Worm (Caenorhabditis elegans): Measurements from ENCODE around the gene mma-1.

Gene mma-1

ce11 chrV:12551638-12552478 lies 44.2 kb downstream of the mma-1 start (continued):
- TF ChIP-seq lin-39 (tag; optimal IDR thresholded peaks at IDR 0.05) (no peak), madf-5 (GFP tag; IDR thresholded peaks at IDR 0.05) (no peak), mep-1 (tag; optimal IDR thresholded peaks at IDR 0.05) (peak; percentile 28), F44E2.7 (GFP tag; IDR thresholded peaks at IDR 0.05) (no peak), mxl-2 (GFP tag; conservative IDR thresholded peaks at IDR 0.05) (no peak), snpc-4 (tag; optimal IDR thresholded peaks at IDR 0.05) (no peak), lin-29 (GFP tag; IDR thresholded peaks at IDR 0.05) (no peak), nhr-42 (GFP tag; IDR thresholded peaks at IDR 0.05) (no peak), Y48G9A.11 (GFP tag; IDR thresholded peaks at IDR 0.05) (no peak), zfp-3 (GFP tag; conservative IDR thresholded peaks at IDR 0.05) (0 out of 2 replicates have a peak, but pooled peaks have one; percentile 51), ZK546.5 (tag; optimal IDR thresholded peaks at IDR 0.05) (no peak), F37D6.2 (tag; optimal IDR thresholded peaks at IDR 0.05) (no peak), nhr-102 (tag; optimal IDR thresholded peaks at IDR 0.05) (no peak), skn-1 (tag; optimal IDR thresholded peaks at IDR 0.05) (no peak), spr-1 (tag; optimal IDR thresholded peaks at IDR 0.05) (peak; percentile 23), nhr-76 (tag; optimal IDR thresholded peaks at IDR 0.05) (no peak), dmd-8 (GFP tag; IDR thresholded peaks at IDR 0.05) (no peak), fkh-10 (GFP tag; optimal IDR thresholded peaks at IDR 0.05) (no peak), egl-43 (GFP tag; IDR thresholded peaks at IDR 0.05) (no peak), hmg-1.1 (GFP tag; IDR thresholded peaks at IDR 0.05) (no peak), unc-62 (GFP tag; optimal IDR thresholded peaks at IDR 0.05 in 1 of 2) (peak in 1 of 2 experiments; percentile 97), unc-62 (tag; optimal IDR thresholded peaks at IDR 0.05) (no peak), ztf-7 (tag; optimal IDR thresholded peaks at IDR 0.05) (no peak), nhr-77 (tag; optimal IDR thresholded peaks at IDR 0.05) (no peak), ama-1 (optimal IDR thresholded peaks at IDR 0.05) (peak; percentile 46), F10B5.3 (tag; optimal IDR thresholded peaks at IDR 0.05) (no peak), tra-1 (GFP tag; IDR thresholded peaks at IDR 0.05) (0 out of 2 replicates have a peak, but pooled peaks have one; percentile 39), R02D3.7 (tag; optimal IDR thresholded peaks at IDR 0.05) (no peak), unc-130 (GFP tag; optimal IDR thresholded peaks at IDR 0.05) (no peak), daf-16 (GFP tag; optimal IDR thresholded peaks at IDR 0.05) (no peak), daf-16 (tag; optimal IDR thresholded peaks at IDR 0.05) (no peak), cey-2 (tag; optimal IDR thresholded peaks at IDR 0.05; ENCODE audit: borderline replicate concordance, insufficient read depth) (no peak), zfp-2 (tag; optimal IDR thresholded peaks at IDR 0.05) (no peak), unc-39 (tag; optimal IDR thresholded peaks at IDR 0.05) (no peak), pha-4 (GFP tag; IDR thresholded peaks at IDR 0.05) (no peak), pha-4 (tag; optimal IDR thresholded peaks at IDR 0.05) (no peak), snpc-1.2 (GFP tag; IDR thresholded peaks at IDR 0.05) (0 out of 2 replicates have a peak, but pooled peaks have one; percentile 25), aly-2 (tag; optimal IDR thresholded peaks at IDR 0.05) (no peak), php-3 (GFP tag; IDR thresholded peaks at IDR 0.05) (no peak), gei-8 (GFP tag; optimal IDR thresholded peaks at IDR 0.05) (no peak), ctbp-1 (GFP tag; IDR thresholded peaks at IDR 0.05) (no peak), lim-7 (GFP tag; IDR thresholded peaks at IDR 0.05) (no peak), daf-8 (GFP tag; IDR thresholded peaks at IDR 0.05) (no peak), ceh-62 (tag; optimal IDR thresholded peaks at IDR 0.05) (no peak), dve-1 (tag; optimal IDR thresholded peaks at IDR 0.05; ENCODE audit: insufficient read depth) (no peak), vab-7 (GFP tag; IDR thresholded peaks at IDR 0.05) (no peak), fos-1 (tag; optimal IDR thresholded peaks at IDR 0.05) (no peak), lin-15B (tag; optimal IDR thresholded peaks at IDR 0.05) (no peak), nhr-10 (tag; optimal IDR thresholded peaks at IDR 0.05) (no peak), nhr-48 (tag; optimal IDR thresholded peaks at IDR 0.05) (peak; percentile 12), attf-4 (tag; optimal IDR thresholded peaks at IDR 0.05) (no peak), saeg-2 (GFP tag; IDR thresholded peaks at IDR 0.05) (no peak)

Measured in whole organism, L4 larva.